Worm (Caenorhabditis elegans): ENCODE results near the gene C17H12.37.

The C17H12.37 gene

DNA sequence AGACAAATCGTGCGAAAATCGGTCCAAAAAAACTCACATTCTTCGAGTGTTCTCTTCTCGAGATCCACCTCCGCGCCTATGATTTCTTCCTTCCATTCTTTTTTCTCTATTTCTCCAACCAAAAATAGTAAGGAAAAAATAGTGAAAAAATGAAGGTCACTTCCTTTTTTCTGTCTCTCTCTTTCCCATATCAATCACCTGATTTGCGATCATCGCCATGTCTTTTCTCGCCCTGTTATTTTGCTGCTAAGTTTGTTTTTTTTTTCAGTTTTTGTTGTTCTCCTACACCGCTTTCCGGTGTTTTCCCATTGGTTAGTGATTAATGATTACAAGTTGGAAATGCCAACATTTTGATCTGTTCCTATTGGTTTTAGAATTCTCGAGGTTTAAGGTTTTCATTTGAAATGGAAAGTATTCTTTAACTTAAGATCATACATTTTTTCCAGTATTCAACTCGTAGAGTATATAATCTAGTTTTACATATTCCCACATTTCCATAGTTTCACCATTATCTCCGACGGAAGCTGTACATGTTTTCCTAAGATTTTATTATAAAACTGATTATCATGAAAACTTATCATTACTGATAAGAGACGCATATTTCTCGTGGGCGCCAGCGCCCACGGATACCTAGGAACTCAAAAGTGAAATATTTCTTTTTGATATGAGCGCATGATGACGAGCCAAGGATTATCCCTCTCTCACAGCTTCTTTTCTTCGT, 36.8 kb downstream of the C17H12.37 start:
- TF ChIP-seq mep-1 (tag; optimal IDR thresholded peaks at IDR 0.05) (no peak), zip-8 (tag; optimal IDR thresholded peaks at IDR 0.05) (no peak), hlh-1 (tag; optimal IDR thresholded peaks at IDR 0.05) (no peak), tbx-8 (GFP tag; optimal IDR thresholded peaks at IDR 0.05) (no peak), cnd-1 (tag; optimal IDR thresholded peaks at IDR 0.05) (no peak), drap-1 (GFP tag; optimal IDR thresholded peaks at IDR 0.05) (no peak), lin-13 (tag; optimal IDR thresholded peaks at IDR 0.05) (no peak), unc-62 (GFP tag; optimal IDR thresholded peaks at IDR 0.05) (no peak), unc-120 (tag; optimal IDR thresholded peaks at IDR 0.05; ENCODE audit: poor library complexity, severe bottlenecking) (no peak), elt-1 (tag; optimal IDR thresholded peaks at IDR 0.05; ENCODE audit: borderline replicate concordance, insufficient read depth) (no peak), elt-3 (tag; optimal IDR thresholded peaks at IDR 0.05) (no peak)

DNA sequence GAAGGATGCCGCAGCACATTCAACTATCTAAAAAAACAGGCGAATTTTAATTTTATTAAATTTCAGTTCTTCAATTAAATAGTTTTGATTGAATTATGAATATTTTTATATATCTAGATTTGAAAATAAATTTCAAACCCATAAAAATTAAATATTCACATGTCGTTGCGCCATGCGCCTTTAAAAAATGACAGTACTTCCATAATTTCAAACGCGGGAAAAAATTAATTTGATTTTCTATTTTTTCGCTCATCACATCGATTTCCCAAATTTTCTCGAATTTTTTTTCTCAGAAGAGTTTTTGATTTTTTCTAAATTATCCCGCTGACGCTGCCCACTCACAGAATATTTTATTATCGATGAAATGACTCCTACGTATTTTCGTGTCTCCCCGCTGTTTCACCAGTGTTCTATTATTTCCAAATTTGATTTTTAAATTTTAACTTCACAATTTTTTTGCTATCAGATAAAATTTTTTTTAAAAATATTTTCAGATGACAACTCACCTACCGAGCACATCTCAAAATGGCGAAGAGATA, 37.6 kb downstream of the C17H12.37 start, which contains the start of gene lip-1:
lip-1 (plus strand) TSS at position 489 of the 539 bp plus-strand sequence.
- TF ChIP-seq snpc-4 (tag; optimal IDR thresholded peaks at IDR 0.05), result no peak
- no peak for TF ChIP-seq pha-4 (tag; optimal IDR thresholded peaks at IDR 0.05)
- no peak for TF ChIP-seq ceh-43 (GFP tag; optimal IDR thresholded peaks at IDR 0.05)
- no peak for TF ChIP-seq nhr-76 (tag; optimal IDR thresholded peaks at IDR 0.05)

- no peak for TF ChIP-seq bed-3 (GFP tag; optimal IDR thresholded peaks at IDR 0.05)
- TF ChIP-seq sptf-1 (tag; optimal IDR thresholded peaks at IDR 0.05), result no peak
- TF ChIP-seq cnd-1 (tag; optimal IDR thresholded peaks at IDR 0.05), result no peak
- no peak for TF ChIP-seq unc-120 (tag; optimal IDR thresholded peaks at IDR 0.05; ENCODE audit: poor library complexity, severe bottlenecking)
- no peak for TF ChIP-seq elt-3 (tag; optimal IDR thresholded peaks at IDR 0.05)
- TF ChIP-seq ceh-43 (GFP tag; optimal IDR thresholded peaks at IDR 0.05), result no peak
- no peak for TF ChIP-seq M03D4.4 (tag; optimal IDR thresholded peaks at IDR 0.05)
- TF ChIP-seq snpc-4 (tag; optimal IDR thresholded peaks at IDR 0.05), result no peak
- TF ChIP-seq nhr-237 (tag; optimal IDR thresholded peaks at IDR 0.05), result no peak
- no peak for TF ChIP-seq pha-4 (tag; optimal IDR thresholded peaks at IDR 0.05)
- no peak for TF ChIP-seq nhr-28 (tag; optimal IDR thresholded peaks at IDR 0.05)
- no peak for TF ChIP-seq unc-62 (GFP tag; optimal IDR thresholded peaks at IDR 0.05)
- no peak for TF ChIP-seq nhr-76 (tag; optimal IDR thresholded peaks at IDR 0.05)
- no peak for TF ChIP-seq blmp-1 (tag; optimal IDR thresholded peaks at IDR 0.05)
- no peak for TF ChIP-seq tbx-8 (GFP tag; optimal IDR thresholded peaks at IDR 0.05)
Observed at ce11 chrIV:6852727-6853126, 47.8 kb downstream of the C17H12.37 start.

All from whole organism, mixed stage, embryonic.